Fruit fly (Drosophila melanogaster): ENCODE data around the gene AdipoR.

AdipoR gene

dm6 chr3R:22524344-22525072 is 23.1 kb downstream of the AdipoR start (continued):
- TF ChIP-seq gcm2 (GFP tag; optimal IDR thresholded peaks at IDR 0.05) (peak; percentile 29), CG4707 (GFP tag; optimal IDR thresholded peaks at IDR 0.05) (peak; percentile 75), CG34376 (GFP tag; optimal IDR thresholded peaks at IDR 0.05) (no peak), onecut (GFP tag; IDR thresholded peaks at IDR 0.05) (peak; percentile 59; the same call in 1 of the 2 replicates), CG9609 (GFP tag; optimal IDR thresholded peaks at IDR 0.05) (peak; percentile 3), Max (GFP tag; optimal IDR thresholded peaks at IDR 0.05) (peak; percentile 21), CG3407 (GFP tag; optimal IDR thresholded peaks at IDR 0.05) (peak; percentile 82), CG12236 (GFP tag; optimal IDR thresholded peaks at IDR 0.05) (peak; percentile 74), Fer1 (GFP tag; optimal IDR thresholded peaks at IDR 0.05) (peak; percentile 74), CG17568 (GFP tag; optimal IDR thresholded peaks at IDR 0.05) (peak; percentile 78), CG2202 (tag; optimal IDR thresholded peaks at IDR 0.05) (peak; percentile 74), CG11504 (tag; optimal IDR thresholded peaks at IDR 0.05) (peak; percentile 43), her (GFP tag; optimal IDR thresholded peaks at IDR 0.05) (peak; percentile 53), CG4617 (GFP tag; optimal IDR thresholded peaks at IDR 0.05; ENCODE audit: borderline replicate concordance) (no peak), HmgZ (tag; optimal IDR thresholded peaks at IDR 0.05) (peak; percentile 50), NfI (GFP tag; optimal IDR thresholded peaks at IDR 0.05) (peak; percentile 48), odd (GFP tag; optimal IDR thresholded peaks at IDR 0.05) (peak; percentile 82), CG17385 (GFP tag; optimal IDR thresholded peaks at IDR 0.05) (peak; percentile 59), insv (GFP tag; optimal IDR thresholded peaks at IDR 0.05) (peak in 1 of 2 experiments; percentile 23), exex (tag; optimal IDR thresholded peaks at IDR 0.05) (peak; percentile 10), dpn (GFP tag; optimal IDR thresholded peaks at IDR 0.05) (peak; percentile 24 to 37), CG15011 (GFP tag; optimal IDR thresholded peaks at IDR 0.05) (peak; percentile 55), CG11695 (GFP tag; IDR thresholded peaks at IDR 0.05) (peak; percentile 58; the same call in 1 of the 3 replicates), CG31388 (GFP tag; optimal IDR thresholded peaks at IDR 0.05) (no peak), YL-1 (GFP tag; optimal IDR thresholded peaks at IDR 0.05) (peak; percentile 5), ATbp (GFP tag; optimal IDR thresholded peaks at IDR 0.05) (peak; percentile 95), CG13296 (GFP tag; optimal IDR thresholded peaks at IDR 0.05) (peak; percentile 78), Ptx1 (GFP tag; IDR thresholded peaks at IDR 0.05) (no peak), CG11723 (GFP tag; optimal IDR thresholded peaks at IDR 0.05) (peak; percentile 76), CG8281 (tag; optimal IDR thresholded peaks at IDR 0.05) (peak; percentile 60), gem (tag; optimal IDR thresholded peaks at IDR 0.05) (peak; percentile 57), CG3838 (GFP tag; optimal IDR thresholded peaks at IDR 0.05) (peak; percentile 32), D (optimal IDR thresholded peaks at IDR 0.05) (no peak), D (GFP tag; optimal IDR thresholded peaks at IDR 0.05) (peak; percentile 51), CG6254 (GFP tag; optimal IDR thresholded peaks at IDR 0.05) (peak; percentile 53), CG17361 (GFP tag; IDR thresholded peaks at IDR 0.05) (0 out of 3 replicates have a peak, but pooled peaks have one; percentile 9), CG12299 (tag; optimal IDR thresholded peaks at IDR 0.05) (peak; percentile 79), CG1529 (GFP tag; optimal IDR thresholded peaks at IDR 0.05) (peak; percentile 65), CG6683 (GFP tag; optimal IDR thresholded peaks at IDR 0.05) (peak; percentile 45), CHES-1-like (GFP tag; optimal IDR thresholded peaks at IDR 0.05) (peak; percentile 49), CG10431 (GFP tag; optimal IDR thresholded peaks at IDR 0.05) (peak; percentile 46), zfh1 (GFP tag; IDR thresholded peaks at IDR 0.05) (peak; percentile 41; the same call in 2 of the 3 replicates), Gug (GFP tag; IDR thresholded peaks at IDR 0.05) (no peak), dm (GFP tag; optimal IDR thresholded peaks at IDR 0.05) (peak; percentile 3), Rfx (GFP tag; IDR thresholded peaks at IDR 0.05) (peak; percentile 36; the same call in 1 of the 2 replicates), grn (GFP tag; optimal IDR thresholded peaks at IDR 0.05) (peak; percentile 65), scrt (GFP tag; optimal IDR thresholded peaks at IDR 0.05) (peak; percentile 43), ERR (GFP tag; optimal IDR thresholded peaks at IDR 0.05) (peak; percentile 45), B-H2 (GFP tag; optimal IDR thresholded peaks at IDR 0.05) (no peak)
